Worm (Caenorhabditis elegans) whole organism, young adult: Measurements from ENCODE around the gene C10C5.3.

Experiments
- B0019.2 ChIP-seq: fragments of 200-800 bp; sonication (Bioruptor generic); conservative IDR thresholded peaks from 2 replicates; pipeline ENCODE4 v1.3.6; 2022; ENCODE audit warnings: missing genetic modification reagents, missing genetic modification characterization, missing compliant biosample characterization
- F23B12.7 ChIP-seq: sonication (generic microtip); optimal IDR thresholded peaks from 2 replicates; lab custom pipeline; 2017; ENCODE audit warnings: missing genetic modification characterization, mild to moderate bottlenecking, missing compliant biosample characterization, antibody characterized with exemption, moderate library complexity; ENCODE audit not compliant: insufficient read depth
- F52B5.7 ChIP-seq: sonication (generic microtip); optimal IDR thresholded peaks from 2 replicates; lab custom pipeline; 2016; ENCODE audit warnings: mild to moderate bottlenecking, missing genetic modification characterization, missing compliant biosample characterization
- F57A8.1 ChIP-seq: fragments of 200-800 bp; sonication (Bioruptor generic); optimal IDR thresholded peaks from 2 replicates; lab custom pipeline; 2018; ENCODE audit warnings: mild to moderate bottlenecking, missing genetic modification characterization, moderate library complexity, missing compliant biosample characterization
- K11D2.4 ChIP-seq: fragments of 200-800 bp; sonication (Bioruptor generic); IDR thresholded peaks from 2 replicates; pipeline ENCODE4 v1.3.6; 2022; ENCODE audit warnings: missing genetic modification reagents, missing genetic modification characterization, missing compliant biosample characterization
- Y53F4B.3 ChIP-seq: fragments of 200-800 bp; sonication (Bioruptor generic); IDR thresholded peaks from 2 replicates; pipeline ENCODE4 v1.3.6; 2022; ENCODE audit warnings: missing genetic modification reagents, missing genetic modification characterization, missing compliant biosample characterization
- Y53G8AR.9 ChIP-seq: fragments of 200-800 bp; sonication (Bioruptor generic); conservative IDR thresholded peaks from 2 replicates; pipeline ENCODE4 v1.3.6; 2022; ENCODE audit warnings: missing genetic modification reagents, missing genetic modification characterization, missing compliant biosample characterization
- ZK185.1 ChIP-seq: sonication (generic microtip); optimal IDR thresholded peaks from 2 replicates; lab custom pipeline; 2016; ENCODE audit warnings: mild to moderate bottlenecking, missing genetic modification characterization, missing compliant biosample characterization; ENCODE audit not compliant: poor library complexity, severe bottlenecking
- ama-1 ChIP-seq, 3 experiments: fragments of 150-350 bp in 1 of 3; sonication (generic microtip) in 2 of 3; optimal IDR thresholded peaks; 2 replicates each; lab custom pipeline; 2014 to 2018; ENCODE audit warnings: missing biosample characterization in 2 of 3, missing genetic modification characterization in 2 of 3, missing genetic modification reagents in 2 of 3
- aptf-3 ChIP-seq: fragments of 200-800 bp; sonication (Bioruptor generic); IDR thresholded peaks from 2 replicates; pipeline ENCODE4 v1.3.6; 2022; ENCODE audit warnings: missing genetic modification characterization, missing compliant biosample characterization
- atf-7 ChIP-seq: sonication (generic microtip); optimal IDR thresholded peaks from 2 replicates; lab custom pipeline; 2017; ENCODE audit warnings: mild to moderate bottlenecking, missing genetic modification characterization, missing compliant biosample characterization
- attf-6 ChIP-seq: fragments of 200-800 bp; sonication (Bioruptor generic); IDR thresholded peaks from 2 replicates; pipeline ENCODE4 v1.3.6; 2022; ENCODE audit warnings: missing genetic modification reagents, missing genetic modification characterization, missing compliant biosample characterization
- bed-1 ChIP-seq: fragments of 200-800 bp; sonication (Bioruptor generic); IDR thresholded peaks from 2 replicates; pipeline ENCODE4 v1.3.6; 2022; ENCODE audit warnings: missing genetic modification reagents, missing genetic modification characterization, missing compliant biosample characterization
- ccch-3 ChIP-seq: fragments of 200-800 bp; sonication (Bioruptor generic); optimal IDR thresholded peaks from 2 replicates; lab custom pipeline; 2018; ENCODE audit warnings: mild to moderate bottlenecking, missing genetic modification characterization, missing compliant biosample characterization
- cebp-1 ChIP-seq, 2 experiments: fragments of 200-800 bp in 1 of 2; sonication (Bioruptor generic) in 1 of 2; sonication (generic microtip) in 1 of 2; IDR thresholded peaks in 1 of 2; optimal IDR thresholded peaks in 1 of 2; 2 replicates each; pipeline versions ENCODE4 v1.3.6 to Lab custom; 2017 to 2022; ENCODE audit warnings: missing compliant biosample characterization in 2 of 2, missing genetic modification characterization in 2 of 2, mild to moderate bottlenecking in 1 of 2, missing genetic modification reagents in 1 of 2, moderate library complexity in 1 of 2
- ceh-100 ChIP-seq: fragments of 200-800 bp; sonication (Bioruptor generic); IDR thresholded peaks from 2 replicates; pipeline ENCODE4 v1.3.6; 2022; ENCODE audit warnings: missing genetic modification reagents, missing genetic modification characterization, missing compliant biosample characterization
- ceh-40 ChIP-seq: fragments of 200-800 bp; sonication (Bioruptor generic); IDR thresholded peaks from 2 replicates; pipeline ENCODE4 v1.3.6; 2022; ENCODE audit warnings: missing genetic modification characterization, missing compliant biosample characterization
- die-1 ChIP-seq: sonication (generic microtip); optimal IDR thresholded peaks from 2 replicates; lab custom pipeline; 2016; ENCODE audit warnings: missing genotype, mild to moderate bottlenecking, missing genetic modification characterization, missing compliant biosample characterization
- egl-18 ChIP-seq: fragments of 200-800 bp; sonication (Bioruptor generic); IDR thresholded peaks from 2 replicates; pipeline ENCODE4 v1.3.6; 2022; ENCODE audit warnings: missing genetic modification reagents, missing genetic modification characterization, missing compliant biosample characterization
- fkh-3 ChIP-seq: sonication (generic microtip); optimal IDR thresholded peaks from 2 replicates; lab custom pipeline; 2016; ENCODE audit warnings: mild to moderate bottlenecking, missing genetic modification characterization, missing compliant biosample characterization
- hlh-12 ChIP-seq: sonication (generic microtip); optimal IDR thresholded peaks from 2 replicates; lab custom pipeline; 2016; ENCODE audit warnings: missing genetic modification characterization, missing compliant biosample characterization
- hrde-1 ChIP-seq: sonication (generic microtip); optimal IDR thresholded peaks from 2 replicates; lab custom pipeline; 2016; ENCODE audit warnings: missing genetic modification characterization, mild to moderate bottlenecking, missing compliant biosample characterization, moderate library complexity, missing genotype, missing genetic modification reagents, borderline replicate concordance
- lin-40 ChIP-seq: sonication (generic microtip); optimal IDR thresholded peaks from 2 replicates; lab custom pipeline; 2016; ENCODE audit warnings: missing genetic modification characterization, mild to moderate bottlenecking, missing compliant biosample characterization, missing genotype, missing genetic modification reagents
- lin-54 ChIP-seq: fragments of 200-800 bp; sonication (Bioruptor generic); optimal IDR thresholded peaks from 2 replicates; lab custom pipeline; 2018; ENCODE audit warnings: mild to moderate bottlenecking, missing genetic modification characterization, missing compliant biosample characterization
- lsl-1 ChIP-seq: fragments of 200-800 bp; sonication (Bioruptor generic); optimal IDR thresholded peaks from 2 replicates; lab custom pipeline; 2018; ENCODE audit warnings: mild to moderate bottlenecking, missing genetic modification characterization, moderate library complexity, missing compliant biosample characterization
- madf-3 ChIP-seq: fragments of 200-800 bp; sonication (Bioruptor generic); IDR thresholded peaks from 2 replicates; pipeline ENCODE4 v1.3.6; 2022; ENCODE audit warnings: missing genetic modification reagents, missing genetic modification characterization, missing compliant biosample characterization
- madf-8 ChIP-seq: fragments of 200-800 bp; sonication (Bioruptor generic); conservative IDR thresholded peaks from 2 replicates; pipeline ENCODE4 v1.3.6; 2022; ENCODE audit warnings: missing genetic modification reagents, missing genetic modification characterization, missing compliant biosample characterization
- mcd-1 ChIP-seq: fragments of 200-800 bp; sonication (Bioruptor generic); IDR thresholded peaks from 2 replicates; pipeline ENCODE4 v1.3.6; 2022; ENCODE audit warnings: missing genetic modification reagents, missing genetic modification characterization, missing compliant biosample characterization
- mel-28 ChIP-seq: sonication (generic microtip); optimal IDR thresholded peaks from 2 replicates; lab custom pipeline; 2016; ENCODE audit warnings: borderline replicate concordance, mild to moderate bottlenecking, missing genetic modification characterization, missing compliant biosample characterization
- mes-4 ChIP-seq: sonication (generic microtip); optimal IDR thresholded peaks from 2 replicates; lab custom pipeline; 2016; ENCODE audit warnings: missing genotype, missing genetic modification characterization, missing compliant biosample characterization
- mxl-1 ChIP-seq: sonication (generic microtip); optimal IDR thresholded peaks from 2 replicates; lab custom pipeline; 2016; ENCODE audit warnings: missing genetic modification characterization, missing compliant biosample characterization
- nfyb-1 ChIP-seq: fragments of 200-800 bp; sonication (Bioruptor generic); IDR thresholded peaks from 2 replicates; pipeline ENCODE4 v1.3.6; 2022; ENCODE audit warnings: missing genetic modification reagents, missing genetic modification characterization, missing compliant biosample characterization
- nhr-179 ChIP-seq: sonication (generic microtip); optimal IDR thresholded peaks from 2 replicates; lab custom pipeline; 2016; ENCODE audit warnings: mild to moderate bottlenecking, missing genetic modification characterization, missing compliant biosample characterization
- nhr-80 ChIP-seq: sonication (generic microtip); optimal IDR thresholded peaks from 2 replicates; lab custom pipeline; 2016; ENCODE audit warnings: missing genetic modification characterization, missing compliant biosample characterization
- sdz-38 ChIP-seq: sonication (generic microtip); optimal IDR thresholded peaks from 2 replicates; lab custom pipeline; 2016; ENCODE audit warnings: missing genotype, missing genetic modification characterization, missing compliant biosample characterization
- sea-2 ChIP-seq: fragments of 200-800 bp; sonication (Bioruptor generic); IDR thresholded peaks from 2 replicates; pipeline ENCODE4 v1.3.6; 2022; ENCODE audit warnings: missing genetic modification characterization, missing compliant biosample characterization
- snpc-3.4 ChIP-seq: sonication (generic microtip); optimal IDR thresholded peaks from 2 replicates; lab custom pipeline; 2017; ENCODE audit warnings: missing genetic modification characterization, mild to moderate bottlenecking, missing compliant biosample characterization, antibody characterized with exemption, moderate library complexity, missing genotype, missing genetic modification reagents
- somi-1 ChIP-seq: fragments of 200-800 bp; sonication (Bioruptor generic); optimal IDR thresholded peaks from 2 replicates; lab custom pipeline; 2018; ENCODE audit warnings: mild to moderate bottlenecking, missing genetic modification characterization, missing compliant biosample characterization
- tbx-9 ChIP-seq: sonication (generic microtip); optimal IDR thresholded peaks from 2 replicates; lab custom pipeline; 2016; ENCODE audit warnings: borderline replicate concordance, missing genetic modification characterization, inconsistent platforms, missing compliant biosample characterization
- unc-130 ChIP-seq: sonication (generic microtip); optimal IDR thresholded peaks from 2 replicates; lab custom pipeline; 2016; ENCODE audit warnings: missing genetic modification reagents, missing genetic modification characterization, missing compliant biosample characterization
- unc-62 ChIP-seq: fragments of 150-350 bp; optimal IDR thresholded peaks from 2 replicates; lab custom pipeline; 2014; ENCODE audit warnings: missing biosample characterization, missing genetic modification reagents, missing genetic modification characterization
- ztf-26 ChIP-seq: sonication (generic microtip); optimal IDR thresholded peaks from 2 replicates; lab custom pipeline; 2017; ENCODE audit warnings: missing genetic modification characterization, missing compliant biosample characterization
- ztf-6 ChIP-seq: fragments of 200-800 bp; sonication (Bioruptor generic); IDR thresholded peaks from 2 replicates; pipeline ENCODE4 v1.3.6; 2022; ENCODE audit warnings: missing genetic modification reagents, missing genetic modification characterization, missing compliant biosample characterization

Gene C10C5.3

ce11 chrIV:9371126-9371525 is 3.5 kb upstream of the C10C5.3 start, which contains the start of gene fbxc-58:
fbxc-58 (plus strand) TSS chrIV:9371508.
- TF ChIP-seq nfyb-1 (GFP tag; lab: Robert Waterston, UW) (no peak), nhr-179 (tag; lab: Kevin White, UChicago) (no peak), fkh-3 (tag; lab: Kevin White, UChicago) (no peak), tbx-9 (no peak), cebp-1 (GFP tag; IDR thresholded peaks at IDR 0.05; lab: Robert Waterston, UW) (peak; percentile 93), cebp-1 (tag; optimal IDR thresholded peaks at IDR 0.05; lab: Kevin White, UChicago) (peak; percentile 93), madf-3 (no peak), aptf-3 (GFP tag; lab: Robert Waterston, UW) (no peak), ceh-100 (GFP tag; lab: Robert Waterston, UW) (no peak), egl-18 (GFP tag; lab: Robert Waterston, UW) (no peak), lin-54 (GFP tag; lab: Kevin White, UChicago) (no peak), atf-7 (tag; lab: Kevin White, UChicago) (no peak), B0019.2 (GFP tag; lab: Robert Waterston, UW) (no peak), sea-2 (no peak), mxl-1 (no peak), nhr-80 (tag; lab: Kevin White, UChicago) (peak; percentile 33), ZK185.1 (tag; lab: Kevin White, UChicago) (no peak), attf-6 (no peak), unc-62 (GFP tag; lab: Kevin White, UChicago) (peak; percentile 96), ceh-40 (GFP tag; lab: Robert Waterston, UW) (no peak), F52B5.7 (tag; lab: Kevin White, UChicago) (no peak), lsl-1 (GFP tag; lab: Kevin White, UChicago) (no peak), mes-4 (tag; lab: Kevin White, UChicago) (no peak)

ce11 chrIV:9376550-9376949 is 1.9 kb downstream of the C10C5.3 start:
- TF ChIP-seq sdz-38 (tag; lab: Kevin White, UChicago) (no peak), mcd-1 (GFP tag; lab: Robert Waterston, UW) (no peak), die-1 (no peak), F57A8.1 (GFP tag; lab: Kevin White, UChicago) (no peak), hlh-12 (tag; lab: Kevin White, UChicago) (no peak), ama-1 (optimal IDR thresholded peaks at IDR 0.05; lab: Kevin White, UChicago) (no peak), ama-1 (GFP tag; optimal IDR thresholded peaks at IDR 0.05; lab: Kevin White, UChicago) (no peak), Y53F4B.3 (GFP tag; lab: Robert Waterston, UW) (no peak), ccch-3 (GFP tag; lab: Kevin White, UChicago) (no peak), ztf-6 (GFP tag; lab: Robert Waterston, UW) (no peak), mel-28 (no peak), F23B12.7 (tag; lab: Kevin White, UChicago) (no peak), somi-1 (peak; percentile 10), lin-40 (tag; lab: Kevin White, UChicago) (peak; percentile 30), snpc-3.4 (tag; lab: Kevin White, UChicago) (no peak), bed-1 (GFP tag; lab: Robert Waterston, UW) (no peak), hrde-1 (tag; lab: Kevin White, UChicago) (no peak), Y53G8AR.9 (GFP tag; lab: Robert Waterston, UW) (no peak), ztf-26 (tag; lab: Kevin White, UChicago) (peak; percentile 56), K11D2.4 (GFP tag; lab: Robert Waterston, UW) (peak; percentile 63; the same call in 1 of the 2 replicates), madf-8 (GFP tag; lab: Robert Waterston, UW) (no peak), unc-130 (GFP tag; lab: Kevin White, UChicago) (no peak)
